Worm (Caenorhabditis elegans) whole organism, L1 larva: ENCODE measurements around the gene let-268.

Source experiments
- C04F5.9 ChIP-seq: sonication (generic microtip); optimal IDR thresholded peaks from 2 replicates; lab custom pipeline; 2016; ENCODE audit warnings: missing genetic modification characterization, missing compliant biosample characterization
- C34B4.2 ChIP-seq: sonication (generic microtip); optimal IDR thresholded peaks from 2 replicates; lab custom pipeline; 2017; ENCODE audit warnings: mild to moderate bottlenecking, missing genetic modification characterization, missing compliant biosample characterization
- F16B12.6 ChIP-seq: fragments of 150-350 bp; optimal IDR thresholded peaks from 2 replicates; lab custom pipeline; 2014; ENCODE audit warnings: missing biosample characterization, missing genetic modification characterization
- ama-1 ChIP-seq: fragments of 150-350 bp; optimal IDR thresholded peaks from 2 replicates; lab custom pipeline; 2014
- blmp-1 ChIP-seq: fragments of 150-350 bp; optimal IDR thresholded peaks from 2 replicates; lab custom pipeline; 2014; ENCODE audit warnings: missing biosample characterization, missing genetic modification characterization
- ceh-8 ChIP-seq: fragments of 200-800 bp; sonication (Bioruptor generic); optimal IDR thresholded peaks from 2 replicates; lab custom pipeline; 2018; ENCODE audit warnings: mild to moderate bottlenecking, missing genetic modification characterization, moderate library complexity, missing compliant biosample characterization
- ceh-82 ChIP-seq, 3 experiments: fragments of 150-350 bp in 1 of 3; sonication (generic microtip) in 2 of 3; optimal IDR thresholded peaks; 2 replicates each; lab custom pipeline; 2014 to 2017; ENCODE audit warnings: missing biosample characterization in 3 of 3, missing genetic modification characterization in 3 of 3
- ceh-90 ChIP-seq: sonication (generic microtip); optimal IDR thresholded peaks from 2 replicates; lab custom pipeline; 2016; ENCODE audit warnings: missing genetic modification characterization, missing compliant biosample characterization
- dsc-1 ChIP-seq: sonication (generic microtip); optimal IDR thresholded peaks from 2 replicates; lab custom pipeline; 2016; ENCODE audit warnings: mild to moderate bottlenecking, missing genetic modification characterization, missing compliant biosample characterization
- efl-1 ChIP-seq, 4 experiments: fragments of 150-350 bp; optimal IDR thresholded peaks in 3 of 4; peaks in 1 of 4; 1 replicate in 1 of 4; 2 replicates in 3 of 4; lab custom pipeline; 2014; ENCODE audit warnings: missing biosample characterization in 2 of 4, missing genetic modification characterization in 2 of 4, missing genetic modification reagents in 2 of 4
- elt-3 ChIP-seq, 6 experiments: fragments of 150-350 bp in 1 of 6; sonication (generic microtip); optimal IDR thresholded peaks; 2 replicates each; lab custom pipeline; 2017 to 2018; ENCODE audit warnings: missing biosample characterization in 6 of 6, missing genetic modification characterization in 6 of 6, inconsistent platforms in 1 of 6
- fkh-10 ChIP-seq: sonication (generic microtip); optimal IDR thresholded peaks from 2 replicates; lab custom pipeline; 2017; ENCODE audit warnings: missing biosample characterization, missing genetic modification reagents, missing genetic modification characterization
- fkh-8 ChIP-seq: sonication (generic microtip); optimal IDR thresholded peaks from 2 replicates; lab custom pipeline; 2016; ENCODE audit warnings: mild to moderate bottlenecking, missing genetic modification characterization, missing compliant biosample characterization
- isw-1 ChIP-seq: fragments of 200-800 bp; sonication (Bioruptor generic); IDR thresholded peaks from 2 replicates; pipeline ENCODE4 v1.3.6; 2022; ENCODE audit warnings: missing genetic modification characterization, missing compliant biosample characterization
- lin-14 ChIP-seq: fragments of 200-800 bp; sonication (Bioruptor generic); optimal IDR thresholded peaks from 2 replicates; lab custom pipeline; 2018; ENCODE audit warnings: mild to moderate bottlenecking, missing genetic modification characterization, moderate library complexity, missing compliant biosample characterization
- lin-15B ChIP-seq: fragments of 150-350 bp; sonication (generic microtip); optimal IDR thresholded peaks from 3 replicates; lab custom pipeline; 2014; ENCODE audit warnings: missing biosample characterization, missing genetic modification characterization
- lsy-2 ChIP-seq, 2 experiments: fragments of 150-350 bp; optimal IDR thresholded peaks; 2 replicates each; lab custom pipeline; 2014; ENCODE audit warnings: missing biosample characterization in 2 of 2, missing genetic modification characterization in 2 of 2
- mef-2 ChIP-seq: fragments of 150-350 bp; optimal IDR thresholded peaks from 2 replicates; lab custom pipeline; 2014; ENCODE audit warnings: missing biosample characterization, missing genetic modification characterization
- mep-1 ChIP-seq: fragments of 150-350 bp; optimal IDR thresholded peaks from 2 replicates; lab custom pipeline; 2014; ENCODE audit warnings: missing biosample characterization, missing genetic modification characterization
- nhr-28 ChIP-seq: fragments of 150-350 bp; optimal IDR thresholded peaks from 2 replicates; lab custom pipeline; 2014; ENCODE audit warnings: missing biosample characterization, missing genetic modification characterization
- nhr-47 ChIP-seq: sonication (generic microtip); optimal IDR thresholded peaks from 2 replicates; lab custom pipeline; 2016; ENCODE audit warnings: mild to moderate bottlenecking, missing genetic modification characterization, moderate library complexity, missing compliant biosample characterization
- nhr-71 ChIP-seq: sonication (generic microtip); optimal IDR thresholded peaks from 2 replicates; lab custom pipeline; 2016; ENCODE audit warnings: mild to moderate bottlenecking, missing genetic modification characterization, moderate library complexity, missing compliant biosample characterization
- nhr-77 ChIP-seq: fragments of 150-350 bp; optimal IDR thresholded peaks from 2 replicates; lab custom pipeline; 2014; ENCODE audit warnings: missing biosample characterization, missing genetic modification characterization
- nhr-84 ChIP-seq: sonication (generic microtip); optimal IDR thresholded peaks from 2 replicates; lab custom pipeline; 2017; ENCODE audit warnings: missing biosample characterization, missing genetic modification characterization
- nhr-85 ChIP-seq: sonication (generic microtip); peaks from one replicate; lab custom pipeline; 2016; ENCODE audit warnings: missing genetic modification characterization, inconsistent platforms, missing compliant biosample characterization
- nhr-90 ChIP-seq: sonication (generic microtip); optimal IDR thresholded peaks from 2 replicates; lab custom pipeline; 2016; ENCODE audit warnings: mild to moderate bottlenecking, missing genetic modification characterization, missing compliant biosample characterization; ENCODE audit not compliant: poor library complexity
- pag-3 ChIP-seq: sonication (generic microtip); optimal IDR thresholded peaks from 2 replicates; lab custom pipeline; 2017; ENCODE audit warnings: missing genetic modification characterization, mild to moderate bottlenecking, missing compliant biosample characterization, antibody characterized with exemption, borderline replicate concordance; ENCODE audit not compliant: insufficient read depth
- rnt-1 ChIP-seq: sonication (generic microtip); optimal IDR thresholded peaks from 2 replicates; lab custom pipeline; 2016; ENCODE audit warnings: mild to moderate bottlenecking, missing genetic modification characterization, moderate library complexity, missing compliant biosample characterization
- skn-1 ChIP-seq: fragments of 150-350 bp; optimal IDR thresholded peaks from 2 replicates; lab custom pipeline; 2014; ENCODE audit warnings: missing biosample characterization, missing genetic modification characterization
- snpc-4 ChIP-seq: fragments of 150-350 bp; optimal IDR thresholded peaks from 2 replicates; lab custom pipeline; 2014; ENCODE audit warnings: missing biosample characterization, missing genetic modification characterization
- snu-23 ChIP-seq: sonication (generic microtip); optimal IDR thresholded peaks from 2 replicates; lab custom pipeline; 2016; ENCODE audit warnings: missing genetic modification characterization, missing compliant biosample characterization
- sox-4 ChIP-seq: sonication (generic microtip); optimal IDR thresholded peaks from 2 replicates; lab custom pipeline; 2016; ENCODE audit warnings: missing genetic modification characterization, missing compliant biosample characterization
- tbx-2 ChIP-seq: sonication (generic microtip); optimal IDR thresholded peaks from 2 replicates; lab custom pipeline; 2016; ENCODE audit warnings: missing genetic modification characterization, missing compliant biosample characterization
- unc-30 ChIP-seq: sonication (generic microtip); optimal IDR thresholded peaks from 2 replicates; lab custom pipeline; 2017; ENCODE audit warnings: missing biosample characterization, missing genetic modification characterization
- unc-86 ChIP-seq: sonication (generic microtip); optimal IDR thresholded peaks from 2 replicates; lab custom pipeline; 2016; ENCODE audit warnings: missing genetic modification characterization, missing compliant biosample characterization

The let-268 gene

ce11 chrII:10001065-10001464 lies 38.7 kb downstream of the let-268 start, which contains the start of gene nlt-1 (continued):
- no peak for TF ChIP-seq rnt-1 (tag; lab: Kevin White, UChicago)
- TF ChIP-seq nhr-47, result no peak
- TF ChIP-seq nhr-77 (tag; lab: Kevin White, UChicago), result no peak
- TF ChIP-seq snu-23 (GFP tag; lab: Kevin White, UChicago), result no peak
- no peak for TF ChIP-seq unc-30 (tag; lab: Kevin White, UChicago)
- no peak for TF ChIP-seq snpc-4
- TF ChIP-seq F16B12.6, result no peak
- TF ChIP-seq blmp-1 (tag; lab: Kevin White, UChicago), result peak; percentile 60
- no peak for TF ChIP-seq ceh-90 (tag; lab: Kevin White, UChicago)
- peak; percentile 25 for TF ChIP-seq nhr-90 (tag; lab: Kevin White, UChicago)

ce11 chrII:9994679-9995078 lies 45.1 kb downstream of the let-268 start:
- TF ChIP-seq nhr-85 (no peak), efl-1 (optimal IDR thresholded peaks at IDR 0.05; lab: Kevin White, UChicago) (no peak), efl-1 (GFP tag; optimal IDR thresholded peaks at IDR 0.05 in 1 of 2; lab: Kevin White, UChicago) (peak in 1 of 2 experiments; percentile 28)

- TF ChIP-seq lin-14 (GFP tag; lab: Kevin White, UChicago), result peak; percentile 67
- no peak for TF ChIP-seq mep-1
- TF ChIP-seq fkh-8 (tag; lab: Kevin White, UChicago), result no peak
- no peak for TF ChIP-seq ama-1 (lab: Kevin White, UChicago)
- TF ChIP-seq mef-2 (tag; lab: Kevin White, UChicago), result no peak
- TF ChIP-seq fkh-10 (GFP tag; lab: Kevin White, UChicago), result peak; percentile 89
- TF ChIP-seq lsy-2 (tag; optimal IDR thresholded peaks at IDR 0.05; lab: Kevin White, UChicago), result no peak
- TF ChIP-seq snpc-4, result no peak
- TF ChIP-seq tbx-2, result peak; percentile 30
- TF ChIP-seq unc-30 (tag; lab: Kevin White, UChicago), result no peak
- no peak for TF ChIP-seq nhr-71 (tag; lab: Kevin White, UChicago)
- TF ChIP-seq ceh-8 (GFP tag; lab: Kevin White, UChicago), result no peak
- TF ChIP-seq, all 84 proteins: peak for 3
Observed at ce11 chrII:9992474-9992873, 47.3 kb downstream of the let-268 start.

- TF ChIP-seq C04F5.9, result no peak
- no peak for TF ChIP-seq skn-1 (tag; lab: Kevin White, UChicago)
- TF ChIP-seq sox-4 (tag; lab: Kevin White, UChicago), result no peak
- no peak for TF ChIP-seq nhr-84 (tag; lab: Kevin White, UChicago)
- TF ChIP-seq lsy-2 (tag; optimal IDR thresholded peaks at IDR 0.05; lab: Kevin White, UChicago), result no peak
- no peak for TF ChIP-seq isw-1 (GFP tag; lab: Robert Waterston, UW)
- TF ChIP-seq C34B4.2, result no peak
- no peak for TF ChIP-seq F16B12.6
- no peak for TF ChIP-seq lin-15B
- TF ChIP-seq ceh-82 (tag; optimal IDR thresholded peaks at IDR 0.05; lab: Kevin White, UChicago), result no peak
Observed at ce11 chrII:9990812-9991211, 49.0 kb downstream of the let-268 start, which contains the start of gene lec-3. lec-3 (plus strand) TSS chrII:9991112.

ce11 chrII:9989533-9989932 lies 50.2 kb downstream of the let-268 start:
- TF ChIP-seq nhr-28 (no peak), unc-86 (no peak), elt-3 (tag; optimal IDR thresholded peaks at IDR 0.05; lab: Kevin White, UChicago) (no peak), tbx-2 (peak; percentile 6), pag-3 (tag; lab: Kevin White, UChicago) (peak; percentile 31), lin-14 (GFP tag; lab: Kevin White, UChicago) (peak; percentile 73), rnt-1 (tag; lab: Kevin White, UChicago) (peak; percentile 2), dsc-1 (tag; lab: Kevin White, UChicago) (peak; percentile 50)
